Worm (Caenorhabditis elegans) whole organism, young adult: Measurements from ENCODE around the gene djr-1.1.

Source experiments
- B0019.2 ChIP-seq: fragments of 200-800 bp; sonication (Bioruptor generic); conservative IDR thresholded peaks from 2 replicates; pipeline ENCODE4 v1.3.6; 2022; ENCODE audit warnings: missing genetic modification reagents, missing genetic modification characterization, missing compliant biosample characterization
- B0336.3 ChIP-seq: fragments of 200-800 bp; sonication (Bioruptor generic); IDR thresholded peaks from 2 replicates; pipeline ENCODE4 v1.3.6; 2022; ENCODE audit warnings: missing genetic modification characterization, missing compliant biosample characterization
- F23B12.7 ChIP-seq: sonication (generic microtip); optimal IDR thresholded peaks from 2 replicates; lab custom pipeline; 2017; ENCODE audit warnings: missing genetic modification characterization, mild to moderate bottlenecking, missing compliant biosample characterization, antibody characterized with exemption, moderate library complexity; ENCODE audit not compliant: insufficient read depth
- F33H1.4 ChIP-seq: fragments of 200-800 bp; sonication (Bioruptor generic); IDR thresholded peaks from 2 replicates; pipeline ENCODE4 v1.3.6; 2022; ENCODE audit warnings: missing genetic modification reagents, missing genetic modification characterization, missing compliant biosample characterization
- F39B2.1 ChIP-seq: fragments of 200-800 bp; sonication (Bioruptor generic); IDR thresholded peaks from 2 replicates; pipeline ENCODE4 v1.3.6; 2022; ENCODE audit warnings: missing genetic modification reagents, missing genetic modification characterization, missing compliant biosample characterization
- F49E8.2 ChIP-seq: sonication (generic microtip); optimal IDR thresholded peaks from 3 replicates; lab custom pipeline; 2017; ENCODE audit warnings: missing genetic modification characterization, mild to moderate bottlenecking, missing compliant biosample characterization, antibody characterized with exemption, moderate library complexity; ENCODE audit not compliant: insufficient read depth
- K11D2.4 ChIP-seq: fragments of 200-800 bp; sonication (Bioruptor generic); IDR thresholded peaks from 2 replicates; pipeline ENCODE4 v1.3.6; 2022; ENCODE audit warnings: missing genetic modification reagents, missing genetic modification characterization, missing compliant biosample characterization
- K12H6.12 ChIP-seq: fragments of 200-800 bp; sonication (Bioruptor generic); optimal IDR thresholded peaks from 2 replicates; lab custom pipeline; 2018; ENCODE audit warnings: mild to moderate bottlenecking, missing genetic modification characterization, missing compliant biosample characterization
- T07F8.4 ChIP-seq: sonication (generic microtip); optimal IDR thresholded peaks from 2 replicates; lab custom pipeline; 2016; ENCODE audit warnings: mild to moderate bottlenecking, missing genetic modification characterization, moderate library complexity, missing compliant biosample characterization
- Y56A3A.18 ChIP-seq: fragments of 200-800 bp; sonication (Bioruptor generic); IDR thresholded peaks from 2 replicates; pipeline ENCODE4 v1.3.6; 2022; ENCODE audit warnings: missing genetic modification reagents, missing genetic modification characterization, missing compliant biosample characterization
- Y67H2A.10 ChIP-seq: fragments of 200-800 bp; sonication (Bioruptor generic); conservative IDR thresholded peaks from 2 replicates; pipeline ENCODE4 v1.3.6; 2022; ENCODE audit warnings: missing genetic modification reagents, missing genetic modification characterization, missing compliant biosample characterization
- Y79H2A.3 ChIP-seq: fragments of 200-800 bp; sonication (Bioruptor generic); conservative IDR thresholded peaks from 2 replicates; pipeline ENCODE4 v1.3.6; 2022; ENCODE audit warnings: missing genetic modification reagents, missing genetic modification characterization, missing compliant biosample characterization
- akir-1 ChIP-seq: fragments of 200-800 bp; sonication (Bioruptor generic); optimal IDR thresholded peaks from 2 replicates; lab custom pipeline; 2018; ENCODE audit warnings: mild to moderate bottlenecking, missing genetic modification characterization, moderate library complexity, missing compliant biosample characterization
- ama-1 ChIP-seq, 3 experiments: fragments of 150-350 bp in 1 of 3; sonication (generic microtip) in 2 of 3; optimal IDR thresholded peaks; 2 replicates each; lab custom pipeline; 2014 to 2018; ENCODE audit warnings: missing biosample characterization in 2 of 3, missing genetic modification characterization in 2 of 3, missing genetic modification reagents in 2 of 3
- atf-7 ChIP-seq: sonication (generic microtip); optimal IDR thresholded peaks from 2 replicates; lab custom pipeline; 2017; ENCODE audit warnings: mild to moderate bottlenecking, missing genetic modification characterization, missing compliant biosample characterization
- athp-1 ChIP-seq: sonication (generic microtip); optimal IDR thresholded peaks from 2 replicates; lab custom pipeline; 2017; ENCODE audit warnings: mild to moderate bottlenecking, missing genetic modification characterization, missing compliant biosample characterization
- attf-3 ChIP-seq: fragments of 200-800 bp; sonication (Bioruptor generic); conservative IDR thresholded peaks from 2 replicates; pipeline ENCODE4 v1.3.6; 2022; ENCODE audit warnings: missing genetic modification reagents, missing genetic modification characterization, missing compliant biosample characterization
- attf-5 ChIP-seq: fragments of 200-800 bp; sonication (Bioruptor generic); optimal IDR thresholded peaks from 2 replicates; lab custom pipeline; 2018; ENCODE audit warnings: mild to moderate bottlenecking, missing genetic modification characterization, missing compliant biosample characterization
- bed-1 ChIP-seq: fragments of 200-800 bp; sonication (Bioruptor generic); IDR thresholded peaks from 2 replicates; pipeline ENCODE4 v1.3.6; 2022; ENCODE audit warnings: missing genetic modification reagents, missing genetic modification characterization, missing compliant biosample characterization
- cebp-2 ChIP-seq: fragments of 200-800 bp; sonication (Bioruptor generic); IDR thresholded peaks from 2 replicates; pipeline ENCODE4 v1.3.6; 2022; ENCODE audit warnings: missing genetic modification characterization, missing compliant biosample characterization
- ceh-40 ChIP-seq: fragments of 200-800 bp; sonication (Bioruptor generic); IDR thresholded peaks from 2 replicates; pipeline ENCODE4 v1.3.6; 2022; ENCODE audit warnings: missing genetic modification characterization, missing compliant biosample characterization
- chd-7 ChIP-seq: sonication (generic microtip); optimal IDR thresholded peaks from 2 replicates; lab custom pipeline; 2016; ENCODE audit warnings: mild to moderate bottlenecking, missing genetic modification characterization, moderate library complexity, missing compliant biosample characterization
- die-1 ChIP-seq: sonication (generic microtip); optimal IDR thresholded peaks from 2 replicates; lab custom pipeline; 2016; ENCODE audit warnings: missing genotype, mild to moderate bottlenecking, missing genetic modification characterization, missing compliant biosample characterization
- ekl-4 ChIP-seq: fragments of 200-800 bp; sonication (Bioruptor generic); IDR thresholded peaks from 2 replicates; pipeline ENCODE4 v1.3.6; 2022; ENCODE audit warnings: missing genetic modification reagents, missing genetic modification characterization, missing compliant biosample characterization
- hrde-1 ChIP-seq: sonication (generic microtip); optimal IDR thresholded peaks from 2 replicates; lab custom pipeline; 2016; ENCODE audit warnings: missing genetic modification characterization, mild to moderate bottlenecking, missing compliant biosample characterization, moderate library complexity, missing genotype, missing genetic modification reagents, borderline replicate concordance
- lag-1 ChIP-seq: fragments of 200-800 bp; sonication (Bioruptor generic); IDR thresholded peaks from 2 replicates; pipeline ENCODE4 v1.3.6; 2022; ENCODE audit warnings: missing genetic modification reagents, missing genetic modification characterization, missing compliant biosample characterization
- let-526 ChIP-seq: fragments of 200-800 bp; sonication (Bioruptor generic); IDR thresholded peaks from 2 replicates; pipeline ENCODE4 v1.3.6; 2022; ENCODE audit warnings: missing genetic modification reagents, missing genetic modification characterization, missing compliant biosample characterization
- lin-26 ChIP-seq: fragments of 200-800 bp; sonication (Bioruptor generic); IDR thresholded peaks from 2 replicates; pipeline ENCODE4 v1.3.6; 2022; ENCODE audit warnings: missing genetic modification reagents, missing genetic modification characterization, missing compliant biosample characterization
- lin-54 ChIP-seq: fragments of 200-800 bp; sonication (Bioruptor generic); optimal IDR thresholded peaks from 2 replicates; lab custom pipeline; 2018; ENCODE audit warnings: mild to moderate bottlenecking, missing genetic modification characterization, missing compliant biosample characterization
- lsl-1 ChIP-seq: fragments of 200-800 bp; sonication (Bioruptor generic); optimal IDR thresholded peaks from 2 replicates; lab custom pipeline; 2018; ENCODE audit warnings: mild to moderate bottlenecking, missing genetic modification characterization, moderate library complexity, missing compliant biosample characterization
- madf-10 ChIP-seq: sonication (generic microtip); optimal IDR thresholded peaks from 2 replicates; lab custom pipeline; 2016; ENCODE audit warnings: mild to moderate bottlenecking, missing genetic modification characterization, missing compliant biosample characterization
- madf-3 ChIP-seq: fragments of 200-800 bp; sonication (Bioruptor generic); IDR thresholded peaks from 2 replicates; pipeline ENCODE4 v1.3.6; 2022; ENCODE audit warnings: missing genetic modification reagents, missing genetic modification characterization, missing compliant biosample characterization
- madf-6 ChIP-seq: fragments of 200-800 bp; sonication (Bioruptor generic); IDR thresholded peaks from 2 replicates; pipeline ENCODE4 v1.3.6; 2022; ENCODE audit warnings: missing genetic modification reagents, missing genetic modification characterization, missing compliant biosample characterization
- madf-8 ChIP-seq: fragments of 200-800 bp; sonication (Bioruptor generic); conservative IDR thresholded peaks from 2 replicates; pipeline ENCODE4 v1.3.6; 2022; ENCODE audit warnings: missing genetic modification reagents, missing genetic modification characterization, missing compliant biosample characterization
- mxl-1 ChIP-seq: sonication (generic microtip); optimal IDR thresholded peaks from 2 replicates; lab custom pipeline; 2016; ENCODE audit warnings: missing genetic modification characterization, missing compliant biosample characterization
- nhr-120 ChIP-seq: fragments of 200-800 bp; sonication (Bioruptor generic); IDR thresholded peaks from 2 replicates; pipeline ENCODE4 v1.3.6; 2022; ENCODE audit warnings: missing genetic modification characterization, missing compliant biosample characterization
- nhr-80 ChIP-seq: sonication (generic microtip); optimal IDR thresholded peaks from 2 replicates; lab custom pipeline; 2016; ENCODE audit warnings: missing genetic modification characterization, missing compliant biosample characterization
- nhr-90 ChIP-seq: sonication (generic microtip); optimal IDR thresholded peaks from 2 replicates; lab custom pipeline; 2016; ENCODE audit warnings: missing genotype, mild to moderate bottlenecking, missing genetic modification characterization, missing compliant biosample characterization
- pha-4 ChIP-seq: fragments of 150-350 bp; sonication (generic microtip); optimal IDR thresholded peaks from 2 replicates; lab custom pipeline; 2014; ENCODE audit warnings: missing biosample characterization, missing genetic modification reagents, missing genetic modification characterization
- repo-1 ChIP-seq: sonication (generic microtip); optimal IDR thresholded peaks from 2 replicates; lab custom pipeline; 2017; ENCODE audit warnings: mild to moderate bottlenecking, missing genetic modification characterization, missing compliant biosample characterization
- snpc-1.1 ChIP-seq: sonication (generic microtip); optimal IDR thresholded peaks from 2 replicates; lab custom pipeline; 2017; ENCODE audit warnings: missing genetic modification characterization, mild to moderate bottlenecking, missing compliant biosample characterization, antibody characterized with exemption, moderate library complexity, missing genotype, missing genetic modification reagents; ENCODE audit not compliant: insufficient read depth
- snpc-1.3 ChIP-seq: sonication (generic microtip); optimal IDR thresholded peaks from 2 replicates; lab custom pipeline; 2017; ENCODE audit warnings: missing genetic modification characterization, mild to moderate bottlenecking, missing compliant biosample characterization, antibody characterized with exemption, moderate library complexity, missing genotype, missing genetic modification reagents; ENCODE audit not compliant: insufficient read depth
- tlf-1 ChIP-seq: fragments of 200-800 bp; sonication (Bioruptor generic); optimal IDR thresholded peaks from 2 replicates; lab custom pipeline; 2018; ENCODE audit warnings: mild to moderate bottlenecking, missing genetic modification characterization, missing compliant biosample characterization
- unc-62 ChIP-seq: fragments of 150-350 bp; optimal IDR thresholded peaks from 2 replicates; lab custom pipeline; 2014; ENCODE audit warnings: missing biosample characterization, missing genetic modification reagents, missing genetic modification characterization
- zfh-2 ChIP-seq: fragments of 200-800 bp; sonication (Bioruptor generic); conservative IDR thresholded peaks from 2 replicates; pipeline ENCODE4 v1.3.6; 2022; ENCODE audit warnings: missing genetic modification reagents, missing genetic modification characterization, missing compliant biosample characterization
- ztf-25 ChIP-seq: fragments of 200-800 bp; sonication (Bioruptor generic); IDR thresholded peaks from 2 replicates; pipeline ENCODE4 v1.3.6; 2022; ENCODE audit warnings: missing genetic modification reagents, missing genetic modification characterization, missing compliant biosample characterization
- ztf-28 ChIP-seq: fragments of 200-800 bp; sonication (Bioruptor generic); IDR thresholded peaks from 2 replicates; pipeline ENCODE4 v1.3.6; 2022; ENCODE audit warnings: missing genetic modification reagents, missing genetic modification characterization, missing compliant biosample characterization

djr-1.1 gene

ce11 chrII:255124-255523 lies 35.3 kb upstream of the djr-1.1 start (continued):
- TF ChIP-seq K11D2.4 (GFP tag; lab: Robert Waterston, UW) (peak; percentile 92), repo-1 (tag; lab: Kevin White, UChicago) (peak; percentile 66), lin-54 (GFP tag; lab: Kevin White, UChicago) (peak; percentile 91), ama-1 (optimal IDR thresholded peaks at IDR 0.05; lab: Kevin White, UChicago) (no peak), ama-1 (GFP tag; optimal IDR thresholded peaks at IDR 0.05; lab: Kevin White, UChicago) (peak; percentile 7 to 67), chd-7 (tag; lab: Kevin White, UChicago) (peak; percentile 30), atf-7 (tag; lab: Kevin White, UChicago) (peak; percentile 69), F49E8.2 (peak; percentile 87), attf-3 (GFP tag; lab: Robert Waterston, UW) (peak; percentile 80), madf-3 (GFP tag; lab: Robert Waterston, UW) (peak; percentile 41; the same call in 1 of the 2 replicates), madf-6 (GFP tag; lab: Robert Waterston, UW) (peak; percentile 80), B0336.3 (GFP tag; lab: Robert Waterston, UW) (peak; percentile 95), hrde-1 (tag; lab: Kevin White, UChicago) (peak; percentile 28), mxl-1 (tag; lab: Kevin White, UChicago) (no peak), ceh-40 (GFP tag; lab: Robert Waterston, UW) (0 out of 2 replicates have a peak, but pooled peaks have one; percentile 24), let-526 (GFP tag; lab: Robert Waterston, UW) (peak; percentile 82; the same call in 1 of the 2 replicates), pha-4 (tag; lab: Kevin White, UChicago) (peak; percentile 65), cebp-2 (GFP tag; lab: Robert Waterston, UW) (0 out of 2 replicates have a peak, but pooled peaks have one; percentile 35), lag-1 (GFP tag; lab: Robert Waterston, UW) (no peak), ztf-25 (GFP tag; lab: Robert Waterston, UW) (0 out of 2 replicates have a peak, but pooled peaks have one; percentile 4), akir-1 (GFP tag; lab: Kevin White, UChicago) (peak; percentile 18), lsl-1 (peak; percentile 71), snpc-1.1 (peak; percentile 86), Y56A3A.18 (GFP tag; lab: Robert Waterston, UW) (peak; percentile 53; the same call in 1 of the 2 replicates), snpc-1.3 (tag; lab: Kevin White, UChicago) (peak; percentile 71), nhr-90 (tag; lab: Kevin White, UChicago) (peak; percentile 4), F23B12.7 (tag; lab: Kevin White, UChicago) (peak; percentile 77), T07F8.4 (peak; percentile 29), K12H6.12 (tag; lab: Kevin White, UChicago) (peak; percentile 84), Y67H2A.10 (GFP tag; lab: Robert Waterston, UW) (peak; percentile 75), Y79H2A.3 (0 out of 2 replicates have a peak, but pooled peaks have one; percentile 71), zfh-2 (GFP tag; lab: Robert Waterston, UW) (peak; percentile 70; the same call in 1 of the 2 replicates), die-1 (tag; lab: Kevin White, UChicago) (peak; percentile 23), madf-8 (GFP tag; lab: Robert Waterston, UW) (peak; percentile 56), F33H1.4 (peak; percentile 59), athp-1 (tag; lab: Kevin White, UChicago) (peak; percentile 96), tlf-1 (GFP tag; lab: Kevin White, UChicago) (peak; percentile 90), ekl-4 (GFP tag; lab: Robert Waterston, UW) (peak; percentile 88), lin-26 (no peak), F39B2.1 (GFP tag; lab: Robert Waterston, UW) (no peak), bed-1 (GFP tag; lab: Robert Waterston, UW) (no peak), ztf-28 (peak; percentile 89), unc-62 (no peak), nhr-80 (peak; percentile 70), attf-5 (GFP tag; lab: Kevin White, UChicago) (peak; percentile 98), nhr-120 (GFP tag; lab: Robert Waterston, UW) (no peak), madf-10 (tag; lab: Kevin White, UChicago) (peak; percentile 80), B0019.2 (peak; percentile 69)
